Fruit fly (Drosophila melanogaster) whole organism, embryonic: ENCODE measurements around the gene CG6325.

Source experiments
- Bdp1 ChIP-seq: fragments of 200-800 bp; sonication (Bioruptor generic); optimal IDR thresholded peaks from 3 replicates; lab custom pipeline; 2016; ENCODE audit warnings: missing biosample characterization, missing genetic modification characterization
- Bteb2 ChIP-seq: fragments of 200-800 bp; sonication (Bioruptor generic); optimal IDR thresholded peaks from 2 replicates; lab custom pipeline; 2016; ENCODE audit warnings: missing biosample characterization, missing genetic modification characterization
- CG10431 ChIP-seq: fragments of 200-800 bp; sonication (Bioruptor generic); optimal IDR thresholded peaks from 3 replicates; lab custom pipeline; 2018; ENCODE audit warnings: missing biosample characterization, mild to moderate bottlenecking, missing genetic modification characterization
- CG10959 ChIP-seq: fragments of 200-800 bp; sonication (Bioruptor generic); IDR thresholded peaks from 2 replicates; pipeline ENCODE4 v1.3.6; 2022; ENCODE audit warnings: missing biosample characterization, missing genetic modification characterization
- CG11456 ChIP-seq: fragments of 200-800 bp; sonication (Bioruptor generic); IDR thresholded peaks from 3 replicates; pipeline ENCODE4 v1.3.6; 2022; ENCODE audit warnings: missing biosample characterization, missing genetic modification characterization
- CG11504 ChIP-seq: fragments of 200-800 bp; sonication (Bioruptor generic); optimal IDR thresholded peaks from 3 replicates; lab custom pipeline; 2019; ENCODE audit warnings: missing biosample characterization, mild to moderate bottlenecking, missing genetic modification characterization, moderate library complexity
- CG11723 ChIP-seq: fragments of 200-800 bp; sonication (Bioruptor generic); optimal IDR thresholded peaks from 2 replicates; lab custom pipeline; 2017; ENCODE audit warnings: missing biosample characterization, mild to moderate bottlenecking, missing genetic modification characterization
- CG13424 ChIP-seq: fragments of 200-800 bp; sonication (Bioruptor generic); optimal IDR thresholded peaks from 2 replicates; lab custom pipeline; 2019; ENCODE audit warnings: missing biosample characterization, mild to moderate bottlenecking, missing genetic modification characterization, moderate library complexity
- CG14965 ChIP-seq: fragments of 200-800 bp; sonication (Bioruptor generic); optimal IDR thresholded peaks from 2 replicates; lab custom pipeline; 2016; ENCODE audit warnings: missing biosample characterization, missing genetic modification characterization, borderline replicate concordance
- CG15011 ChIP-seq: fragments of 200-800 bp; sonication (Bioruptor generic); optimal IDR thresholded peaks from 3 replicates; lab custom pipeline; 2018; ENCODE audit warnings: missing biosample characterization, mild to moderate bottlenecking, missing genetic modification characterization
- CG16813 ChIP-seq: fragments of 200-800 bp; sonication (Bioruptor generic); IDR thresholded peaks from 3 replicates; pipeline ENCODE4 v1.3.6; 2022; ENCODE audit warnings: missing biosample characterization, missing genetic modification characterization; ENCODE audit not compliant: partially characterized antibody
- CG17359 ChIP-seq: fragments of 200-800 bp; sonication (Bioruptor generic); optimal IDR thresholded peaks from 3 replicates; lab custom pipeline; 2018; ENCODE audit warnings: missing biosample characterization, mild to moderate bottlenecking, missing genetic modification characterization, moderate library complexity
- CG1832 ChIP-seq: fragments of 200-800 bp; sonication (Bioruptor generic); optimal IDR thresholded peaks from 2 replicates; lab custom pipeline; 2017; ENCODE audit warnings: missing biosample characterization, mild to moderate bottlenecking, missing genetic modification characterization, inconsistent platforms
- CG32767 ChIP-seq: fragments of 200-800 bp; sonication (Bioruptor generic); IDR thresholded peaks from 2 replicates; pipeline ENCODE4 v1.3.6; 2022; ENCODE audit warnings: missing biosample characterization, missing genetic modification characterization
- CG3847 ChIP-seq: fragments of 200-800 bp; sonication (Bioruptor generic); IDR thresholded peaks from 2 replicates; pipeline ENCODE4 v1.3.6; 2022; ENCODE audit warnings: missing biosample characterization, missing genetic modification characterization
- CG7745 ChIP-seq: fragments of 200-800 bp; sonication (Bioruptor generic); optimal IDR thresholded peaks from 2 replicates; lab custom pipeline; 2018; ENCODE audit warnings: missing biosample characterization, mild to moderate bottlenecking, missing genetic modification characterization, moderate library complexity
- CG7786 ChIP-seq: fragments of 200-800 bp; sonication (Bioruptor generic); optimal IDR thresholded peaks from 2 replicates; lab custom pipeline; 2016; ENCODE audit warnings: missing biosample characterization, missing genetic modification characterization
- CG8281 ChIP-seq: fragments of 200-800 bp; sonication (Bioruptor generic); optimal IDR thresholded peaks from 2 replicates; lab custom pipeline; 2018; ENCODE audit warnings: missing biosample characterization, mild to moderate bottlenecking, missing genetic modification characterization, moderate library complexity
- CG8765 ChIP-seq: fragments of 200-800 bp; sonication (Bioruptor generic); IDR thresholded peaks from 2 replicates; pipeline ENCODE4 v1.3.6; 2022; ENCODE audit warnings: missing biosample characterization, missing genetic modification characterization
- CG9727 ChIP-seq: fragments of 200-800 bp; sonication (Bioruptor generic); optimal IDR thresholded peaks from 3 replicates; lab custom pipeline; 2017; ENCODE audit warnings: missing biosample characterization, mild to moderate bottlenecking, missing genetic modification characterization
- Chrac-16 ChIP-seq: fragments of 200-800 bp; sonication (Bioruptor generic); optimal IDR thresholded peaks from 3 replicates; lab custom pipeline; 2016; ENCODE audit warnings: missing biosample characterization, missing genetic modification characterization
- Deaf1 ChIP-seq: fragments of 200-800 bp; optimal IDR thresholded peaks from 3 replicates; lab custom pipeline; 2019; ENCODE audit warnings: missing biosample characterization, mild to moderate bottlenecking, missing genetic modification characterization, moderate library complexity
- Dp ChIP-seq: fragments of 200-800 bp; sonication (Bioruptor generic); optimal IDR thresholded peaks from 2 replicates; lab custom pipeline; 2018; ENCODE audit warnings: missing biosample characterization, mild to moderate bottlenecking, missing genetic modification characterization, moderate library complexity
- Elba2 ChIP-seq: fragments of 200-800 bp; sonication (Bioruptor generic); optimal IDR thresholded peaks from 3 replicates; lab custom pipeline; 2016; ENCODE audit warnings: missing biosample characterization, missing genetic modification characterization
- Gsc ChIP-seq: fragments of 200-800 bp; sonication (Bioruptor generic); IDR thresholded peaks from 2 replicates; pipeline ENCODE4 v1.3.6; 2022; ENCODE audit warnings: missing biosample characterization, missing genetic modification characterization
- Jarid2 ChIP-seq: fragments of 200-800 bp; sonication (Bioruptor generic); optimal IDR thresholded peaks from 3 replicates; lab custom pipeline; 2017; ENCODE audit warnings: mild to moderate bottlenecking, missing biosample characterization, missing genetic modification reagents, missing genetic modification characterization
- Lhr ChIP-seq: fragments of 200-800 bp; sonication (Bioruptor generic); optimal IDR thresholded peaks from 3 replicates; lab custom pipeline; 2017; ENCODE audit warnings: mild to moderate bottlenecking, missing biosample characterization, missing genetic modification reagents, missing genetic modification characterization
- Neu2 ChIP-seq: fragments of 200-800 bp; sonication (Bioruptor generic); optimal IDR thresholded peaks from 3 replicates; lab custom pipeline; 2016; ENCODE audit warnings: missing biosample characterization, missing genetic modification characterization, borderline replicate concordance
- Nf-YA ChIP-seq: fragments of 200-800 bp; sonication (Bioruptor generic); IDR thresholded peaks from 2 replicates; pipeline ENCODE4 v1.3.6; 2022; ENCODE audit warnings: missing biosample characterization, missing genetic modification characterization
- Rx ChIP-seq: fragments of 200-800 bp; sonication (Bioruptor generic); IDR thresholded peaks from 2 replicates; pipeline ENCODE4 v1.3.6; 2022; ENCODE audit warnings: missing biosample characterization, missing genetic modification characterization
- Tbp ChIP-seq: fragments of >200 bp; optimal IDR thresholded peaks from 2 replicates; lab custom pipeline; 2018; ENCODE audit warnings: missing biosample characterization, missing genetic modification characterization
- ase ChIP-seq: fragments of 200-800 bp; sonication (Bioruptor generic); IDR thresholded peaks from 3 replicates; pipeline ENCODE4 v1.3.6; 2022; ENCODE audit warnings: missing biosample characterization, missing genetic modification characterization
- cato ChIP-seq: fragments of 200-800 bp; sonication (Bioruptor generic); optimal IDR thresholded peaks from 2 replicates; lab custom pipeline; 2016; ENCODE audit warnings: missing biosample characterization, missing genetic modification characterization, borderline replicate concordance
- cg ChIP-seq: fragments of 200-800 bp; sonication (Bioruptor generic); optimal IDR thresholded peaks from 3 replicates; lab custom pipeline; 2019; ENCODE audit warnings: missing biosample characterization, mild to moderate bottlenecking, missing genetic modification characterization, moderate library complexity
- chm ChIP-seq: fragments of 200-800 bp; sonication (Bioruptor generic); IDR thresholded peaks from 2 replicates; pipeline ENCODE4 v1.3.6; 2022; ENCODE audit warnings: missing biosample characterization, missing genetic modification characterization
- disco-r ChIP-seq: fragments of 200-800 bp; sonication (Bioruptor generic); optimal IDR thresholded peaks from 2 replicates; lab custom pipeline; 2016; ENCODE audit warnings: missing biosample characterization, missing genetic modification characterization
- emc ChIP-seq: fragments of 200-800 bp; sonication (Bioruptor generic); optimal IDR thresholded peaks from 2 replicates; lab custom pipeline; 2016; ENCODE audit warnings: missing biosample characterization, missing genetic modification characterization
- exex ChIP-seq: fragments of 200-800 bp; sonication (Bioruptor generic); optimal IDR thresholded peaks from 4 replicates; lab custom pipeline; 2018; ENCODE audit warnings: missing biosample characterization, mild to moderate bottlenecking, missing genetic modification characterization, moderate library complexity
- h ChIP-seq: fragments of >200 bp; optimal IDR thresholded peaks from 2 replicates; lab custom pipeline; 2017
- kah ChIP-seq: fragments of 200-800 bp; sonication (Bioruptor generic); optimal IDR thresholded peaks from 2 replicates; lab custom pipeline; 2018; ENCODE audit warnings: missing biosample characterization, mild to moderate bottlenecking, missing genetic modification characterization
- lbe ChIP-seq: fragments of 200-800 bp; sonication (Bioruptor generic); optimal IDR thresholded peaks from 2 replicates; lab custom pipeline; 2016; ENCODE audit warnings: missing biosample characterization, mild to moderate bottlenecking, missing genetic modification characterization
- lmd ChIP-seq: fragments of 200-800 bp; sonication (Bioruptor generic); IDR thresholded peaks from 2 replicates; pipeline ENCODE4 v1.3.6; 2022; ENCODE audit warnings: missing biosample characterization, missing genetic modification characterization
- luna ChIP-seq: fragments of 200-800 bp; sonication (Bioruptor generic); optimal IDR thresholded peaks from 2 replicates; lab custom pipeline; 2016; ENCODE audit warnings: missing biosample characterization, missing genetic modification characterization
- peb ChIP-seq: fragments of 200-800 bp; sonication (Bioruptor generic); IDR thresholded peaks from 2 replicates; pipeline ENCODE4 v1.3.6; 2022; ENCODE audit warnings: missing biosample characterization, missing genetic modification characterization
- pita ChIP-seq: fragments of 200-800 bp; sonication (Bioruptor generic); optimal IDR thresholded peaks from 2 replicates; lab custom pipeline; 2017; ENCODE audit warnings: missing biosample characterization, mild to moderate bottlenecking, missing genetic modification characterization
- pzg ChIP-seq: fragments of 200-800 bp; sonication (Bioruptor generic); optimal IDR thresholded peaks from 3 replicates; lab custom pipeline; 2018; ENCODE audit warnings: missing biosample characterization, mild to moderate bottlenecking, missing genetic modification characterization, moderate library complexity
- sd ChIP-seq: fragments of 200-800 bp; sonication (Bioruptor generic); optimal IDR thresholded peaks from 3 replicates; lab custom pipeline; 2018; ENCODE audit warnings: missing biosample characterization, mild to moderate bottlenecking, missing genetic modification characterization, moderate library complexity
- seq ChIP-seq: fragments of 200-800 bp; sonication (Bioruptor generic); IDR thresholded peaks from 2 replicates; pipeline ENCODE4 v1.3.6; 2022; ENCODE audit warnings: missing biosample characterization, missing genetic modification characterization
- stc ChIP-seq: fragments of 200-800 bp; sonication (Bioruptor generic); IDR thresholded peaks from 2 replicates; pipeline ENCODE4 v1.3.6; 2022; ENCODE audit warnings: missing biosample characterization, missing genetic modification characterization
- stwl ChIP-seq: fragments of 200-800 bp; sonication (Bioruptor generic); optimal IDR thresholded peaks from 3 replicates; lab custom pipeline; 2018; ENCODE audit warnings: missing biosample characterization, mild to moderate bottlenecking, missing genetic modification characterization, moderate library complexity
- tin ChIP-seq: fragments of 200-800 bp; sonication (Bioruptor generic); optimal IDR thresholded peaks from 3 replicates; lab custom pipeline; 2016; ENCODE audit warnings: missing biosample characterization, missing genetic modification characterization
- zen ChIP-seq: fragments of 200-800 bp; sonication (Bioruptor generic); optimal IDR thresholded peaks from 3 replicates; lab custom pipeline; 2018; ENCODE audit warnings: missing biosample characterization, mild to moderate bottlenecking, missing genetic modification characterization, moderate library complexity

CG6325 gene

DNA sequence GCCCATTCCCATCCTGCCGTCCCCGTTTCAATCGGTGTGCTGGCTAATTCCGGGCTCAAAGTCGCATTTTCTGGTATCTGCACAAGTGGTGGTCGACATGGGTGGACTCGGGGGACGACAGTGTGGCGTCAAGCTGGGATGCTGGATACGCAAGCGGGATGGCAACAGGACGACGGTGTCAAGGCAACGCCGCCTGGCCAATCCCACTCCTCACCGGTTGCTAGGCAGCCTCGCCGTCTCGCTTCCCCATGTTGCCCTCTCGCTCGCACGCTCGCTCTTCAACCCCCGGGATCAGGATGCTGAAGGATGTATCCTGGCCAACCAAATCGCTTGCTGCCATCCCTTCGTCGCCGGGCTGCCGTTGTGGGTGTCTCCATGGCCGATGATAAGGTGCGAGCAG, 38.8 kb downstream of the CG6325 start (continued):
- no peak for TF ChIP-seq CG13424 (tag; lab: Kevin White, UChicago)
- peak; percentile 96 for TF ChIP-seq seq
- no peak for TF ChIP-seq stwl (tag; lab: Kevin White, UChicago)
- TF ChIP-seq Deaf1 (tag; lab: Kevin White, UChicago) = peak; percentile 72
- TF ChIP-seq CG15011 (GFP tag; lab: Kevin White, UChicago) = no peak
- peak; percentile 34 for TF ChIP-seq Jarid2 (GFP tag; lab: Kevin White, UChicago)
- TF ChIP-seq Dp (GFP tag; lab: Kevin White, UChicago) = no peak
- TF ChIP-seq Neu2 (GFP tag; lab: Kevin White, UChicago) = no peak
- no peak for TF ChIP-seq CG7786
- no peak for TF ChIP-seq pita (GFP tag; lab: Kevin White, UChicago)
- peak; percentile 93 for TF ChIP-seq CG1832
- TF ChIP-seq Gsc = no peak
- no peak for TF ChIP-seq emc (GFP tag; lab: Kevin White, UChicago)
- no peak for TF ChIP-seq Bdp1 (GFP tag; lab: Kevin White, UChicago)
- TF ChIP-seq lbe = no peak
- TF ChIP-seq CG11504 (tag; lab: Kevin White, UChicago) = no peak
- TF ChIP-seq lmd (GFP tag; lab: Robert Waterston, UW) = no peak
- TF ChIP-seq Nf-YA (GFP tag; lab: Robert Waterston, UW) = peak; percentile 82
- no peak for TF ChIP-seq Lhr (GFP tag; lab: Kevin White, UChicago)
- no peak for TF ChIP-seq CG16813
- TF ChIP-seq h (lab: Kevin White, UChicago) = no peak
- no peak for TF ChIP-seq pzg (GFP tag; lab: Kevin White, UChicago)
- TF ChIP-seq ase (GFP tag; lab: Robert Waterston, UW) = no peak
- TF ChIP-seq disco-r (GFP tag; lab: Kevin White, UChicago) = no peak
- TF ChIP-seq zen = no peak
- TF ChIP-seq cg (GFP tag; lab: Kevin White, UChicago) = no peak
- TF ChIP-seq Chrac-16 = no peak
- TF ChIP-seq CG10959 (GFP tag; lab: Robert Waterston, UW) = no peak
- TF ChIP-seq CG17359 = no peak
- TF ChIP-seq CG14965 (GFP tag; lab: Kevin White, UChicago) = no peak
- TF ChIP-seq kah (GFP tag; lab: Kevin White, UChicago) = no peak
- TF ChIP-seq cato = no peak
- TF ChIP-seq CG11723 (GFP tag; lab: Kevin White, UChicago) = no peak
- no peak for TF ChIP-seq peb (GFP tag; lab: Robert Waterston, UW)
- peak; percentile 42 for TF ChIP-seq CG9727 (GFP tag; lab: Kevin White, UChicago)
- no peak for TF ChIP-seq CG32767 (GFP tag; lab: Robert Waterston, UW)
- 0 out of 3 replicates have a peak, but pooled peaks have one; percentile 34 for TF ChIP-seq CG11456 (GFP tag; lab: Robert Waterston, UW)
- TF ChIP-seq Tbp (GFP tag; lab: Kevin White, UChicago) = no peak
- TF ChIP-seq CG3847 (GFP tag; lab: Robert Waterston, UW) = no peak
- TF ChIP-seq Rx (GFP tag; lab: Robert Waterston, UW) = no peak
- no peak for TF ChIP-seq chm
- TF ChIP-seq sd (tag; lab: Kevin White, UChicago) = no peak
- TF ChIP-seq Bteb2 (GFP tag; lab: Kevin White, UChicago) = no peak
- TF ChIP-seq Elba2 (GFP tag; lab: Kevin White, UChicago) = no peak
- no peak for TF ChIP-seq stc (GFP tag; lab: Robert Waterston, UW)
- TF ChIP-seq tin (GFP tag; lab: Kevin White, UChicago) = no peak
- no peak for TF ChIP-seq CG10431 (GFP tag; lab: Kevin White, UChicago)
- TF ChIP-seq exex = no peak
- TF ChIP-seq CG7745 = no peak
- TF ChIP-seq luna (GFP tag; lab: Kevin White, UChicago) = no peak
- no peak for TF ChIP-seq CG8281
- no peak for TF ChIP-seq CG8765 (GFP tag; lab: Robert Waterston, UW)
